Worm (Caenorhabditis elegans) whole organism, L1 larva: ENCODE measurements around the gene Y59H11AM.4.
A peak's percentile ranks its signal among the peaks of the same experiment; 100 is the strongest.

Experiments used
- C16A3.4 ChIP-seq: fragments of 150-350 bp; optimal IDR thresholded peaks from 2 replicates; lab custom pipeline; 2014; ENCODE audit warnings: missing biosample characterization, missing genetic modification characterization
- C34B4.2 ChIP-seq: sonication (generic microtip); optimal IDR thresholded peaks from 2 replicates; lab custom pipeline; 2017; ENCODE audit warnings: mild to moderate bottlenecking, missing genetic modification characterization, missing compliant biosample characterization
- Y116A8C.19 ChIP-seq: sonication (generic microtip); optimal IDR thresholded peaks from 2 replicates; lab custom pipeline; 2016; ENCODE audit warnings: missing compliant biosample characterization, missing genetic modification characterization, borderline replicate concordance
- aha-1 ChIP-seq: fragments of 150-350 bp; optimal IDR thresholded peaks from 2 replicates; lab custom pipeline; 2014; ENCODE audit warnings: missing biosample characterization, missing genetic modification characterization
- alr-1 ChIP-seq: fragments of 200-800 bp; sonication (Bioruptor generic); optimal IDR thresholded peaks from 2 replicates; lab custom pipeline; 2018; ENCODE audit warnings: borderline replicate concordance, mild to moderate bottlenecking, missing genetic modification characterization, missing compliant biosample characterization
- aly-2 ChIP-seq: fragments of 150-350 bp; optimal IDR thresholded peaks from 2 replicates; lab custom pipeline; 2014; ENCODE audit warnings: missing biosample characterization, missing genetic modification characterization
- blmp-1 ChIP-seq: fragments of 150-350 bp; optimal IDR thresholded peaks from 2 replicates; lab custom pipeline; 2014; ENCODE audit warnings: missing biosample characterization, missing genetic modification characterization
- ceh-8 ChIP-seq: fragments of 200-800 bp; sonication (Bioruptor generic); optimal IDR thresholded peaks from 2 replicates; lab custom pipeline; 2018; ENCODE audit warnings: mild to moderate bottlenecking, missing genetic modification characterization, moderate library complexity, missing compliant biosample characterization
- ceh-82 ChIP-seq, 3 experiments: fragments of 150-350 bp in 1 of 3; sonication (generic microtip) in 2 of 3; optimal IDR thresholded peaks; 2 replicates each; lab custom pipeline; 2014 to 2017; ENCODE audit warnings: missing biosample characterization in 3 of 3, missing genetic modification characterization in 3 of 3
- ceh-88 ChIP-seq: fragments of 200-800 bp; sonication (Bioruptor generic); IDR thresholded peaks from 2 replicates; pipeline ENCODE4 v1.3.6; 2022; ENCODE audit warnings: missing genetic modification characterization, missing compliant biosample characterization
- ceh-90 ChIP-seq: sonication (generic microtip); optimal IDR thresholded peaks from 2 replicates; lab custom pipeline; 2016; ENCODE audit warnings: missing genetic modification characterization, missing compliant biosample characterization
- dpl-1 ChIP-seq, 3 experiments: fragments of 150-350 bp in 2 of 3; sonication (generic microtip) in 1 of 3; optimal IDR thresholded peaks; 2 replicates each; lab custom pipeline; 2014 to 2017; ENCODE audit warnings: missing biosample characterization in 3 of 3, missing genetic modification characterization in 3 of 3, missing genetic modification reagents in 3 of 3
- dsc-1 ChIP-seq: sonication (generic microtip); optimal IDR thresholded peaks from 2 replicates; lab custom pipeline; 2016; ENCODE audit warnings: mild to moderate bottlenecking, missing genetic modification characterization, missing compliant biosample characterization
- efl-3 ChIP-seq: fragments of 200-800 bp; sonication (Bioruptor generic); optimal IDR thresholded peaks from 2 replicates; lab custom pipeline; 2018; ENCODE audit warnings: mild to moderate bottlenecking, missing genetic modification characterization, missing compliant biosample characterization
- egl-13 ChIP-seq: sonication (generic microtip); optimal IDR thresholded peaks from 2 replicates; lab custom pipeline; 2016; ENCODE audit warnings: missing genotype, missing genetic modification reagents, missing genetic modification characterization, missing compliant biosample characterization
- elt-3 ChIP-seq, 6 experiments: fragments of 150-350 bp in 1 of 6; sonication (generic microtip); optimal IDR thresholded peaks; 2 replicates each; lab custom pipeline; 2017 to 2018; ENCODE audit warnings: missing biosample characterization in 6 of 6, missing genetic modification characterization in 6 of 6, inconsistent platforms in 1 of 6
- ets-5 ChIP-seq: fragments of 200-800 bp; sonication (Bioruptor generic); IDR thresholded peaks from 2 replicates; pipeline ENCODE4 v1.3.6; 2022; ENCODE audit warnings: missing genetic modification characterization, missing compliant biosample characterization
- fkh-10 ChIP-seq: sonication (generic microtip); optimal IDR thresholded peaks from 2 replicates; lab custom pipeline; 2017; ENCODE audit warnings: missing biosample characterization, missing genetic modification reagents, missing genetic modification characterization
- fkh-4 ChIP-seq: sonication (generic microtip); optimal IDR thresholded peaks from 2 replicates; lab custom pipeline; 2016; ENCODE audit warnings: missing compliant biosample characterization, missing genetic modification characterization, borderline replicate concordance
- fkh-8 ChIP-seq: sonication (generic microtip); optimal IDR thresholded peaks from 2 replicates; lab custom pipeline; 2016; ENCODE audit warnings: mild to moderate bottlenecking, missing genetic modification characterization, missing compliant biosample characterization
- grh-1 ChIP-seq: fragments of 200-800 bp; sonication (Bioruptor generic); IDR thresholded peaks from 2 replicates; pipeline ENCODE4 v1.3.6; 2022; ENCODE audit warnings: missing genetic modification reagents, missing genetic modification characterization, missing compliant biosample characterization
- jun-1 ChIP-seq: fragments of 150-350 bp; optimal IDR thresholded peaks from 2 replicates; lab custom pipeline; 2014; ENCODE audit warnings: missing biosample characterization, missing genetic modification reagents, missing genetic modification characterization
- lin-14 ChIP-seq: fragments of 200-800 bp; sonication (Bioruptor generic); optimal IDR thresholded peaks from 2 replicates; lab custom pipeline; 2018; ENCODE audit warnings: mild to moderate bottlenecking, missing genetic modification characterization, moderate library complexity, missing compliant biosample characterization
- lin-35 ChIP-seq, 2 experiments: fragments of 150-350 bp; optimal IDR thresholded peaks; 2 replicates each; lab custom pipeline; 2014; ENCODE audit warnings: missing biosample characterization in 2 of 2, missing genetic modification characterization in 2 of 2, missing genetic modification reagents in 2 of 2
- lin-39 ChIP-seq: fragments of 150-350 bp; optimal IDR thresholded peaks from 2 replicates; lab custom pipeline; 2014; ENCODE audit warnings: missing biosample characterization, missing genetic modification reagents, missing genetic modification characterization
- lir-3 ChIP-seq: sonication (generic microtip); optimal IDR thresholded peaks from 2 replicates; lab custom pipeline; 2016; ENCODE audit warnings: mild to moderate bottlenecking, missing genetic modification characterization, moderate library complexity, missing compliant biosample characterization; ENCODE audit not compliant: poor library complexity
- lsy-2 ChIP-seq, 2 experiments: fragments of 150-350 bp; optimal IDR thresholded peaks; 2 replicates each; lab custom pipeline; 2014; ENCODE audit warnings: missing biosample characterization in 2 of 2, missing genetic modification characterization in 2 of 2
- nhr-47 ChIP-seq: sonication (generic microtip); optimal IDR thresholded peaks from 2 replicates; lab custom pipeline; 2016; ENCODE audit warnings: mild to moderate bottlenecking, missing genetic modification characterization, moderate library complexity, missing compliant biosample characterization
- nhr-71 ChIP-seq: sonication (generic microtip); optimal IDR thresholded peaks from 2 replicates; lab custom pipeline; 2016; ENCODE audit warnings: mild to moderate bottlenecking, missing genetic modification characterization, moderate library complexity, missing compliant biosample characterization
- nhr-77 ChIP-seq: fragments of 150-350 bp; optimal IDR thresholded peaks from 2 replicates; lab custom pipeline; 2014; ENCODE audit warnings: missing biosample characterization, missing genetic modification characterization
- nhr-90 ChIP-seq: sonication (generic microtip); optimal IDR thresholded peaks from 2 replicates; lab custom pipeline; 2016; ENCODE audit warnings: mild to moderate bottlenecking, missing genetic modification characterization, missing compliant biosample characterization; ENCODE audit not compliant: poor library complexity
- pag-3 ChIP-seq: sonication (generic microtip); optimal IDR thresholded peaks from 2 replicates; lab custom pipeline; 2017; ENCODE audit warnings: missing genetic modification characterization, mild to moderate bottlenecking, missing compliant biosample characterization, antibody characterized with exemption, borderline replicate concordance; ENCODE audit not compliant: insufficient read depth
- skn-1 ChIP-seq: fragments of 150-350 bp; optimal IDR thresholded peaks from 2 replicates; lab custom pipeline; 2014; ENCODE audit warnings: missing biosample characterization, missing genetic modification characterization
- sox-4 ChIP-seq: sonication (generic microtip); optimal IDR thresholded peaks from 2 replicates; lab custom pipeline; 2016; ENCODE audit warnings: missing genetic modification characterization, missing compliant biosample characterization
- swsn-7 ChIP-seq: sonication (generic microtip); optimal IDR thresholded peaks from 2 replicates; lab custom pipeline; 2016; ENCODE audit warnings: missing genetic modification characterization, missing compliant biosample characterization
- tlp-1 ChIP-seq: fragments of 150-350 bp; optimal IDR thresholded peaks from 2 replicates; lab custom pipeline; 2014; ENCODE audit warnings: missing biosample characterization, missing genetic modification characterization
- unc-130 ChIP-seq: fragments of 150-350 bp; optimal IDR thresholded peaks from 2 replicates; lab custom pipeline; 2017; ENCODE audit warnings: missing biosample characterization, missing genetic modification characterization, inconsistent platforms
- unc-86 ChIP-seq: sonication (generic microtip); optimal IDR thresholded peaks from 2 replicates; lab custom pipeline; 2016; ENCODE audit warnings: missing genetic modification characterization, missing compliant biosample characterization
- zag-1 ChIP-seq: fragments of 150-350 bp; optimal IDR thresholded peaks from 2 replicates; lab custom pipeline; 2014; ENCODE audit warnings: missing biosample characterization, missing genetic modification characterization
- ztf-4 ChIP-seq: fragments of 150-350 bp; optimal IDR thresholded peaks from 2 replicates; lab custom pipeline; 2014; ENCODE audit warnings: missing biosample characterization, missing genetic modification characterization

Gene Y59H11AM.4

DNA sequence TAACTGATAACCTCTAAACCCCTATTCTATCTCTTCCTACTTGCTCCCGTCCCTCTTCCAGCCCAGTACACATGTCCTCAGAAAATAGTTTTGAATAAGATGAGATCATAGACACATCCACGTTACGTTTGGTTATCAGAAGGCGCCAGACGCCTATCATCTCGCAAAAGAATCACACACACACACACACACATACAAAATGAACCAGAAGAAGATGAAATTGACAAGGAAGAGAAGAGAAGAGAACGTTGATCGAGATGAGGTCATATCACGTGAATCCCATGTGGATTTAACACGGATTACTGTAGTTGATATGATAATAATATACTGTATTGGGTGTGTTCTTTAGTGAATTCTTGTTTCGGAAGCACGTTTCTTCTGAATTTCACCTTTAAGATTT is 44.1 kb downstream of the Y59H11AM.4 start (continued):
- TF ChIP-seq lin-39 (tag; lab: Kevin White, UChicago), result no peak
- no peak for TF ChIP-seq Y116A8C.19 (tag; lab: Kevin White, UChicago)
- TF ChIP-seq fkh-8 (tag; lab: Kevin White, UChicago), result no peak
- TF ChIP-seq dsc-1 (tag; lab: Kevin White, UChicago), result no peak
- peak; percentile 50 for TF ChIP-seq C16A3.4 (tag; lab: Kevin White, UChicago)
- TF ChIP-seq lin-35 (GFP tag; optimal IDR thresholded peaks at IDR 0.05; lab: Kevin White, UChicago), result peak in 1 of 2 experiments; percentile 67
- TF ChIP-seq lin-14 (GFP tag; lab: Kevin White, UChicago), result peak; percentile 94
- TF ChIP-seq nhr-90, result peak; percentile 59
- no peak for TF ChIP-seq fkh-4 (tag; lab: Kevin White, UChicago)
- TF ChIP-seq ceh-8, result no peak
- no peak for TF ChIP-seq fkh-10 (GFP tag; lab: Kevin White, UChicago)
- TF ChIP-seq aha-1 (tag; lab: Kevin White, UChicago), result no peak
- peak; percentile 73 to 91 for TF ChIP-seq lsy-2 (tag; optimal IDR thresholded peaks at IDR 0.05; lab: Kevin White, UChicago)
- TF ChIP-seq ceh-82 (tag; optimal IDR thresholded peaks at IDR 0.05; lab: Kevin White, UChicago), result no peak
- TF ChIP-seq swsn-7, result peak; percentile 44
- no peak for TF ChIP-seq efl-3 (GFP tag; lab: Kevin White, UChicago)
- no peak for TF ChIP-seq nhr-77 (tag; lab: Kevin White, UChicago)
- TF ChIP-seq C34B4.2, result no peak
- TF ChIP-seq tlp-1 (tag; lab: Kevin White, UChicago), result no peak
- peak; percentile 49 for TF ChIP-seq unc-130 (tag; lab: Kevin White, UChicago)
- no peak for TF ChIP-seq pag-3 (tag; lab: Kevin White, UChicago)
- TF ChIP-seq zag-1, result no peak
- TF ChIP-seq nhr-71 (tag; lab: Kevin White, UChicago), result peak; percentile 94
- no peak for TF ChIP-seq jun-1
- TF ChIP-seq egl-13 (tag; lab: Kevin White, UChicago), result no peak
- no peak for TF ChIP-seq ets-5 (GFP tag; lab: Robert Waterston, UW)
- TF ChIP-seq dpl-1 (GFP tag; optimal IDR thresholded peaks at IDR 0.05; lab: Kevin White, UChicago), result peak in 1 of 3 experiments; percentile 25
- TF ChIP-seq elt-3 (tag; optimal IDR thresholded peaks at IDR 0.05; lab: Kevin White, UChicago), result peak in 3 of 6 experiments; percentile 56 to 97 (median 90)
- TF ChIP-seq unc-86 (tag; lab: Kevin White, UChicago), result no peak
- peak; percentile 86 for TF ChIP-seq blmp-1 (tag; lab: Kevin White, UChicago)

ce11 chrIV:8523981-8524380 is 46.2 kb downstream of the Y59H11AM.4 start:
- TF ChIP-seq nhr-71 (tag; lab: Kevin White, UChicago) (no peak), sox-4 (no peak), alr-1 (tag; lab: Kevin White, UChicago) (no peak)

DNA sequence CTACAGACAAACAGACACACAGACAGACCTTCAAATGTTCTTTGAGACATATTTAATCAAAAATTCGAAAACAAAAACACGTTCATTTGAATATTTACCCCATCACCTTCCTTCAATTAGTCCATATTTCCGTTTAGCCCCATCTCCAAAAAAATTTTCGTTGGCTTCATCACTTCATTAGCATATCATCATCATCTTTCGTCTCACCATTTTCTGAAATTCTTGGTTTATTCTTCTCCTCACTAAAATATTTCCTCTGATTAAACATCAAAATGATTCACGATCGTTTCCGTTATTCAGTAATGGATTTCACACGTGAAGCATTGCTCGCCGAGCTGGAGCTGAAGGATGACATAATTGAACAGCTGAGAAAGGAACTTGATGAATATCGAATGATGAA is 49.6 kb downstream of the Y59H11AM.4 start, which contains the start of gene pkg-2:
TSS of gene pkg-2 (plus strand) at position 301 of the 400 bp plus-strand sequence.
- TF ChIP-seq ceh-82 (tag; optimal IDR thresholded peaks at IDR 0.05; lab: Kevin White, UChicago), result no peak
- no peak for TF ChIP-seq ztf-4 (tag; lab: Kevin White, UChicago)
- no peak for TF ChIP-seq ceh-88 (GFP tag; lab: Robert Waterston, UW)
- TF ChIP-seq aly-2 (tag; lab: Kevin White, UChicago), result no peak
- no peak for TF ChIP-seq skn-1 (tag; lab: Kevin White, UChicago)
- TF ChIP-seq nhr-47 (tag; lab: Kevin White, UChicago), result no peak
- no peak for TF ChIP-seq lir-3 (tag; lab: Kevin White, UChicago)
- no peak for TF ChIP-seq grh-1
- no peak for TF ChIP-seq egl-13 (tag; lab: Kevin White, UChicago)
- no peak for TF ChIP-seq ceh-90 (tag; lab: Kevin White, UChicago)
- TF ChIP-seq, all 84 proteins: peak for 0
